Fruit fly (Drosophila melanogaster) whole organism, prepupa: ENCODE results near the gene CG8915.

ENCODE experiments used
- Blimp-1 ChIP-seq: fragments of 200-800 bp; sonication (Bioruptor generic); optimal IDR thresholded peaks from 3 replicates; lab custom pipeline; 2017; ENCODE audit warnings: missing biosample characterization, missing genetic modification characterization, mild to moderate bottlenecking, moderate library complexity, missing genetic modification reagents
- CG10631 ChIP-seq: fragments of 200-800 bp; sonication (Bioruptor generic); optimal IDR thresholded peaks from 2 replicates; lab custom pipeline; 2016; ENCODE audit warnings: missing biosample characterization, missing genetic modification characterization
- CG10669 ChIP-seq: fragments of 200-800 bp; sonication (Bioruptor generic); optimal IDR thresholded peaks from 3 replicates; lab custom pipeline; 2018; ENCODE audit warnings: missing biosample characterization, mild to moderate bottlenecking, missing genetic modification characterization, moderate library complexity
- CG11762 ChIP-seq: fragments of 200-800 bp; sonication (Bioruptor generic); optimal IDR thresholded peaks from 3 replicates; lab custom pipeline; 2016; ENCODE audit warnings: missing biosample characterization, missing genetic modification characterization; ENCODE audit not compliant: insufficient read depth
- CG11902 ChIP-seq: fragments of 200-800 bp; sonication (Bioruptor generic); optimal IDR thresholded peaks from 3 replicates; lab custom pipeline; 2016; ENCODE audit warnings: missing biosample characterization, missing genetic modification characterization
- CG15336 ChIP-seq: fragments of 200-800 bp; sonication (Bioruptor generic); IDR thresholded peaks from 2 replicates; pipeline ENCODE4 v1.3.6; 2022; ENCODE audit warnings: missing biosample characterization, missing genetic modification characterization
- CG1621 ChIP-seq: fragments of 200-800 bp; sonication (Bioruptor generic); optimal IDR thresholded peaks from 3 replicates; lab custom pipeline; 2018; ENCODE audit warnings: missing biosample characterization, mild to moderate bottlenecking, missing genetic modification characterization
- CG16779 ChIP-seq: fragments of 200-800 bp; sonication (Bioruptor generic); optimal IDR thresholded peaks from 3 replicates; lab custom pipeline; 2017; ENCODE audit warnings: missing biosample characterization, mild to moderate bottlenecking, missing genetic modification characterization
- CG3032 ChIP-seq: fragments of 200-800 bp; optimal IDR thresholded peaks from 2 replicates; lab custom pipeline; 2019; ENCODE audit warnings: missing biosample characterization, mild to moderate bottlenecking, missing genetic modification characterization, moderate library complexity
- CG31627 ChIP-seq: fragments of 200-800 bp; sonication (Bioruptor generic); optimal IDR thresholded peaks from 3 replicates; lab custom pipeline; 2016; ENCODE audit warnings: missing biosample characterization, missing genetic modification characterization
- CG32006 ChIP-seq: fragments of 200-800 bp; sonication (Bioruptor generic); optimal IDR thresholded peaks from 3 replicates; lab custom pipeline; 2017; ENCODE audit warnings: missing biosample characterization, mild to moderate bottlenecking, missing genetic modification characterization
- CG3919 ChIP-seq: fragments of 200-800 bp; sonication (Bioruptor generic); optimal IDR thresholded peaks from 3 replicates; lab custom pipeline; 2016; ENCODE audit warnings: missing biosample characterization, missing genetic modification characterization
- CG4318 ChIP-seq: fragments of 200-800 bp; sonication (Bioruptor generic); optimal IDR thresholded peaks from 3 replicates; lab custom pipeline; 2017; ENCODE audit warnings: missing biosample characterization, mild to moderate bottlenecking, missing genetic modification characterization
- CG6163 ChIP-seq: fragments of 200-800 bp; sonication (Bioruptor generic); IDR thresholded peaks from 3 replicates; pipeline ENCODE4 v1.3.6; 2022; ENCODE audit warnings: missing biosample characterization, missing genetic modification characterization
- CG6276 ChIP-seq: fragments of 200-800 bp; sonication (Bioruptor generic); optimal IDR thresholded peaks from 2 replicates; lab custom pipeline; 2017; ENCODE audit warnings: missing biosample characterization, mild to moderate bottlenecking, missing genetic modification characterization
- CG6792 ChIP-seq: fragments of 200-800 bp; sonication (Bioruptor generic); optimal IDR thresholded peaks from 3 replicates; lab custom pipeline; 2016; ENCODE audit warnings: missing biosample characterization, missing genetic modification characterization
- CG6808 ChIP-seq: fragments of 200-800 bp; sonication (Bioruptor generic); optimal IDR thresholded peaks from 3 replicates; lab custom pipeline; 2017; ENCODE audit warnings: missing biosample characterization, missing genetic modification characterization, mild to moderate bottlenecking, moderate library complexity, missing genetic modification reagents
- CG6854 ChIP-seq: fragments of 200-800 bp; sonication (Bioruptor generic); optimal IDR thresholded peaks from 2 replicates; lab custom pipeline; 2017; ENCODE audit warnings: missing biosample characterization, mild to moderate bottlenecking, missing genetic modification characterization
- CG9139 ChIP-seq: fragments of 200-800 bp; sonication (Bioruptor generic); optimal IDR thresholded peaks from 3 replicates; lab custom pipeline; 2017; ENCODE audit warnings: missing biosample characterization, mild to moderate bottlenecking, missing genetic modification characterization
- Eip75B ChIP-seq: fragments of 200-800 bp; sonication (Bioruptor generic); optimal IDR thresholded peaks from 3 replicates; lab custom pipeline; 2016; ENCODE audit warnings: missing biosample characterization, missing genetic modification characterization
- Eip78C ChIP-seq: fragments of 200-800 bp; sonication (Bioruptor generic); peaks from one replicate; lab custom pipeline; 2016; ENCODE audit warnings: missing biosample characterization, missing genetic modification characterization
- Eip93F ChIP-seq: fragments of 200-800 bp; sonication (Bioruptor generic); optimal IDR thresholded peaks from 2 replicates; lab custom pipeline; 2016; ENCODE audit warnings: missing biosample characterization, mild to moderate bottlenecking, missing genetic modification characterization
- Ets21C ChIP-seq: fragments of 200-800 bp; sonication (Bioruptor generic); optimal IDR thresholded peaks from 3 replicates; lab custom pipeline; 2016; ENCODE audit warnings: missing biosample characterization, missing genetic modification characterization
- Ets96B ChIP-seq: fragments of 200-800 bp; optimal IDR thresholded peaks from 2 replicates; lab custom pipeline; 2019; ENCODE audit warnings: missing biosample characterization, mild to moderate bottlenecking, missing genetic modification characterization, moderate library complexity
- Hr38 ChIP-seq: sonication (Bioruptor generic); optimal IDR thresholded peaks from 2 replicates; lab custom pipeline; 2016; ENCODE audit warnings: missing biosample characterization, missing genetic modification characterization
- Hr39 ChIP-seq: fragments of 200-800 bp; sonication (Bioruptor generic); optimal IDR thresholded peaks from 2 replicates; lab custom pipeline; 2016; ENCODE audit warnings: missing biosample characterization, missing genetic modification characterization
- Hr4 ChIP-seq: fragments of 200-800 bp; sonication (Bioruptor generic); optimal IDR thresholded peaks from 3 replicates; lab custom pipeline; 2016; ENCODE audit warnings: missing biosample characterization, missing genetic modification characterization
- Lpt ChIP-seq: fragments of 200-800 bp; sonication (Bioruptor generic); optimal IDR thresholded peaks from 3 replicates; lab custom pipeline; 2016; ENCODE audit warnings: missing biosample characterization, missing genetic modification characterization
- Met ChIP-seq: fragments of 200-800 bp; sonication (Bioruptor generic); optimal IDR thresholded peaks from 3 replicates; lab custom pipeline; 2016; ENCODE audit warnings: missing biosample characterization, missing genetic modification characterization
- OdsH ChIP-seq: fragments of 200-800 bp; sonication (Bioruptor generic); optimal IDR thresholded peaks from 3 replicates; lab custom pipeline; 2016; ENCODE audit warnings: missing biosample characterization, missing genetic modification characterization
- Sox102F ChIP-seq: fragments of 200-800 bp; sonication (Bioruptor generic); optimal IDR thresholded peaks from 2 replicates; lab custom pipeline; 2016; ENCODE audit warnings: missing biosample characterization, mild to moderate bottlenecking, missing genetic modification characterization
- Sox14 ChIP-seq: fragments of 200-800 bp; sonication (Bioruptor generic); optimal IDR thresholded peaks from 3 replicates; lab custom pipeline; 2016; ENCODE audit warnings: missing biosample characterization, missing genetic modification characterization
- Sox15 ChIP-seq: fragments of 200-800 bp; sonication (Bioruptor generic); optimal IDR thresholded peaks from 3 replicates; lab custom pipeline; 2016; ENCODE audit warnings: missing biosample characterization, missing genetic modification characterization
- achi ChIP-seq: fragments of 200-800 bp; sonication (Bioruptor generic); optimal IDR thresholded peaks from 3 replicates; lab custom pipeline; 2016; ENCODE audit warnings: missing biosample characterization, missing genetic modification characterization
- acj6 ChIP-seq: fragments of 200-800 bp; sonication (Bioruptor generic); optimal IDR thresholded peaks from 3 replicates; lab custom pipeline; 2016; ENCODE audit warnings: missing biosample characterization, missing genetic modification characterization
- cyc ChIP-seq: fragments of 200-800 bp; sonication (Bioruptor generic); optimal IDR thresholded peaks from 3 replicates; lab custom pipeline; 2016; ENCODE audit warnings: missing biosample characterization, missing genetic modification characterization
- dac ChIP-seq: fragments of 200-800 bp; sonication (Bioruptor generic); optimal IDR thresholded peaks from 2 replicates; lab custom pipeline; 2017; ENCODE audit warnings: missing biosample characterization, mild to moderate bottlenecking, missing genetic modification characterization
- dsx ChIP-seq: fragments of 200-800 bp; optimal IDR thresholded peaks from 3 replicates; lab custom pipeline; 2019; ENCODE audit warnings: missing biosample characterization, mild to moderate bottlenecking, missing genetic modification characterization, moderate library complexity; ENCODE audit not compliant: poor library complexity, severe bottlenecking
- eg ChIP-seq: fragments of 200-800 bp; sonication (Bioruptor generic); IDR thresholded peaks from 3 replicates; pipeline ENCODE4 v1.3.6; 2022; ENCODE audit warnings: missing biosample characterization, missing genetic modification characterization
- esn ChIP-seq: fragments of 200-800 bp; sonication (Bioruptor generic); optimal IDR thresholded peaks from 2 replicates; lab custom pipeline; 2016; ENCODE audit warnings: missing biosample characterization, mild to moderate bottlenecking, missing genetic modification characterization, moderate library complexity
- fd59A ChIP-seq: fragments of 200-800 bp; sonication (Bioruptor generic); optimal IDR thresholded peaks from 2 replicates; lab custom pipeline; 2017; ENCODE audit warnings: missing biosample characterization, mild to moderate bottlenecking, missing genetic modification characterization, missing genetic modification reagents
- fd85E ChIP-seq: fragments of 200-800 bp; sonication (Bioruptor generic); optimal IDR thresholded peaks from 3 replicates; lab custom pipeline; 2016; ENCODE audit warnings: missing biosample characterization, missing genetic modification characterization
- fkh ChIP-seq: fragments of 200-800 bp; sonication (Bioruptor generic); optimal IDR thresholded peaks from 3 replicates; lab custom pipeline; 2017; ENCODE audit warnings: missing biosample characterization, mild to moderate bottlenecking, missing genetic modification characterization, moderate library complexity
- lz ChIP-seq: fragments of 200-800 bp; sonication (Bioruptor generic); optimal IDR thresholded peaks from 3 replicates; lab custom pipeline; 2016; ENCODE audit warnings: missing biosample characterization, missing genetic modification characterization
- net ChIP-seq: fragments of 200-800 bp; sonication (Bioruptor generic); optimal IDR thresholded peaks from 3 replicates; lab custom pipeline; 2016; ENCODE audit warnings: missing biosample characterization, missing genetic modification characterization
- pdm3 ChIP-seq: fragments of 200-800 bp; sonication (Bioruptor generic); optimal IDR thresholded peaks from 3 replicates; lab custom pipeline; 2016; ENCODE audit warnings: missing biosample characterization, missing genetic modification characterization

The CG8915 gene

dm6 chrX:17293385-17293784, 48.6 kb upstream of the CG8915 start (continued):
- TF ChIP-seq CG11762 (GFP tag; lab: Kevin White, UChicago) (peak; percentile 10), Ets21C (GFP tag; lab: Kevin White, UChicago) (no peak), CG9139 (GFP tag; lab: Kevin White, UChicago) (no peak), CG6792 (GFP tag; lab: Kevin White, UChicago) (peak; percentile 3), Eip75B (GFP tag; lab: Kevin White, UChicago) (no peak), dac (no peak), CG6276 (no peak), Sox102F (GFP tag; lab: Kevin White, UChicago) (no peak), CG3919 (GFP tag; lab: Kevin White, UChicago) (peak; percentile 31), CG4318 (GFP tag; lab: Kevin White, UChicago) (no peak), net (GFP tag; lab: Kevin White, UChicago) (no peak), CG31627 (GFP tag; lab: Kevin White, UChicago) (no peak), CG10631 (no peak), fd85E (GFP tag; lab: Kevin White, UChicago) (no peak)
- TF ChIP-seq, all 60 proteins: peak for 20

- TF ChIP-seq esn (GFP tag; lab: Kevin White, UChicago) (peak; percentile 80), Lpt (GFP tag; lab: Kevin White, UChicago) (peak; percentile 6), CG3032 (tag; lab: Kevin White, UChicago) (peak; percentile 21), Sox102F (GFP tag; lab: Kevin White, UChicago) (peak; percentile 73), acj6 (GFP tag; lab: Kevin White, UChicago) (peak; percentile 67), CG6808 (GFP tag; lab: Kevin White, UChicago) (peak; percentile 28), fkh (GFP tag; lab: Kevin White, UChicago) (no peak), CG6792 (GFP tag; lab: Kevin White, UChicago) (peak; percentile 72), CG11762 (GFP tag; lab: Kevin White, UChicago) (peak; percentile 37), CG3919 (GFP tag; lab: Kevin White, UChicago) (peak; percentile 66), CG4318 (GFP tag; lab: Kevin White, UChicago) (peak; percentile 27), fd85E (GFP tag; lab: Kevin White, UChicago) (no peak), CG6854 (no peak), Met (GFP tag; lab: Kevin White, UChicago) (peak; percentile 81), Eip78C (peak; percentile 91), cyc (GFP tag; lab: Kevin White, UChicago) (peak; percentile 62), Hr38 (GFP tag; lab: Kevin White, UChicago) (no peak), CG9139 (GFP tag; lab: Kevin White, UChicago) (no peak), CG6276 (peak; percentile 9), Ets21C (GFP tag; lab: Kevin White, UChicago) (peak; percentile 55), CG6163 (GFP tag; lab: Robert Waterston, UW) (0 out of 3 replicates have a peak, but pooled peaks have one; percentile 48), Sox15 (GFP tag; lab: Kevin White, UChicago) (peak; percentile 62), Sox14 (peak; percentile 46), Hr4 (GFP tag; lab: Kevin White, UChicago) (peak; percentile 48), Ets96B (tag; lab: Kevin White, UChicago) (no peak), achi (GFP tag; lab: Kevin White, UChicago) (peak; percentile 56), CG16779 (tag; lab: Kevin White, UChicago) (no peak), pdm3 (GFP tag; lab: Kevin White, UChicago) (peak; percentile 64), Eip75B (GFP tag; lab: Kevin White, UChicago) (peak; percentile 69), Hr39 (GFP tag; lab: Kevin White, UChicago) (peak; percentile 71), Eip93F (no peak), CG10669 (GFP tag; lab: Kevin White, UChicago) (peak; percentile 39), OdsH (GFP tag; lab: Kevin White, UChicago) (peak; percentile 69), CG15336 (GFP tag; lab: Robert Waterston, UW) (peak; percentile 67), lz (GFP tag; lab: Kevin White, UChicago) (peak; percentile 75), CG11902 (GFP tag; lab: Kevin White, UChicago) (peak; percentile 54), fd59A (GFP tag; lab: Kevin White, UChicago) (peak; percentile 8), Blimp-1 (peak; percentile 46), CG10631 (peak; percentile 8), CG32006 (GFP tag; lab: Kevin White, UChicago) (no peak), CG1621 (tag; lab: Kevin White, UChicago) (no peak), eg (GFP tag; lab: Robert Waterston, UW) (no peak; the same call in 2 of the 3 replicates), dac (no peak), dsx (GFP tag; lab: Kevin White, UChicago) (peak; percentile 16), CG31627 (GFP tag; lab: Kevin White, UChicago) (peak; percentile 77)
Measured at dm6 chrX:17292050-17292730, 47.4 kb upstream of the CG8915 start.
